Worm (Caenorhabditis elegans): ENCODE data around the gene cccp-1.

DNA sequence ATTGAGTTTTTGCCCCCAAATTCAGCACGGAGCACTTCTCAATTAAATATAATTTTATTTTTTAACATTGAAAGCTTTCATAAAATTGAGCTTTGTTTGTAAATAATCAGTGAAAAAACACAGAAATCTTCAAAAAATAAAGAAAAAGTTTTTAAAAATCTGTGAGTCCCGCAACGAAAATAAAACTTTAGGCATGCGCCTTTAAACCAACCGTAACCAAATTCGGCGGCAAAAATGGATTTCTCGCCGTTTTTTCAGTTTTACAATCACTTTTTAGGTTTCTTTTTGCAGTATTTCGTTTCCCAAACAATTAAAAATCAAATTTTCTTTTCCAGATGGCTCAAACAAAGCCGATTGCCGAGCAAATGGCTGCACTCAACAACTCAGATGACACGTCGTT is 46.1 kb upstream of the cccp-1 start, which contains the start of gene pie-1:
- TF ChIP-seq grh-1 (GFP tag; IDR thresholded peaks at IDR 0.05) (no peak), lin-35 (GFP tag; optimal IDR thresholded peaks at IDR 0.05) (no peak), egl-13 (tag; optimal IDR thresholded peaks at IDR 0.05) (no peak), mdl-1 (tag; optimal IDR thresholded peaks at IDR 0.05) (no peak), unc-130 (tag; optimal IDR thresholded peaks at IDR 0.05) (no peak), ztf-11 (tag; optimal IDR thresholded peaks at IDR 0.05) (no peak)
